Worm (Caenorhabditis elegans): ENCODE results near the gene pezo-1.
A peak's percentile ranks its signal among the peaks of the same experiment; 100 is the strongest.
"Not testable (repeated sequence)": the region's sequence is repeated elsewhere in the genome, so short reads cannot be mapped to it uniquely, and the experiment has no call there.

Gene pezo-1

ce11 chrIV:9312827-9313226 lies 53.5 kb downstream of the pezo-1 start, which contains the start of gene F49C12.7:
TSS of gene F49C12.7 (minus strand) at chrIV:9312927.
- not testable (repeated sequence) for TF ChIP-seq cebp-1 (GFP tag; IDR thresholded peaks at IDR 0.05); cebp-1 (tag; optimal IDR thresholded peaks at IDR 0.05); ztf-22 (GFP tag; optimal IDR thresholded peaks at IDR 0.05); rcor-1 (GFP tag; IDR thresholded peaks at IDR 0.05)

- TF ChIP-seq ceh-58 (GFP tag; IDR thresholded peaks at IDR 0.05): no peak
- TF ChIP-seq akir-1 (GFP tag; optimal IDR thresholded peaks at IDR 0.05): no peak
- TF ChIP-seq ama-1 (optimal IDR thresholded peaks at IDR 0.05): no peak
- no peak for TF ChIP-seq ama-1 (GFP tag; optimal IDR thresholded peaks at IDR 0.05)
- TF ChIP-seq B0035.1 (tag; optimal IDR thresholded peaks at IDR 0.05): no peak
- no peak for TF ChIP-seq K12H6.12 (tag; optimal IDR thresholded peaks at IDR 0.05)
- TF ChIP-seq ets-4 (GFP tag; optimal IDR thresholded peaks at IDR 0.05): peak; percentile 45
- TF ChIP-seq nhr-80 (tag; optimal IDR thresholded peaks at IDR 0.05): peak; percentile 73
These were observed 55.3 kb downstream of the pezo-1 start for ce11 chrIV:9310935-9311566.

- TF ChIP-seq nfya-2 (GFP tag; IDR thresholded peaks at IDR 0.05) (no peak), ztf-26 (tag; optimal IDR thresholded peaks at IDR 0.05) (no peak), madf-8 (GFP tag; conservative IDR thresholded peaks at IDR 0.05) (no peak), madf-3 (GFP tag; IDR thresholded peaks at IDR 0.05) (no peak), C06A6.2 (GFP tag; conservative IDR thresholded peaks at IDR 0.05) (no peak), lsy-27 (tag; optimal IDR thresholded peaks at IDR 0.05; ENCODE audit: borderline replicate concordance, insufficient read depth) (no peak), somi-1 (GFP tag; optimal IDR thresholded peaks at IDR 0.05) (no peak), ztf-3 (GFP tag; optimal IDR thresholded peaks at IDR 0.05) (no peak), K12H6.12 (tag; optimal IDR thresholded peaks at IDR 0.05) (no peak), F37B4.10 (GFP tag; IDR thresholded peaks at IDR 0.05) (no peak), egl-18 (GFP tag; IDR thresholded peaks at IDR 0.05) (no peak), ceh-91 (GFP tag; IDR thresholded peaks at IDR 0.05) (no peak), hmg-1.2 (GFP tag; IDR thresholded peaks at IDR 0.05) (no peak), mxl-1 (tag; optimal IDR thresholded peaks at IDR 0.05) (no peak), B0261.1 (tag; optimal IDR thresholded peaks at IDR 0.05) (no peak)
These were observed 57.3 kb downstream of the pezo-1 start, which contains the start of gene F49C12.6 for ce11 chrIV:9308975-9309374. TSS of gene F49C12.6 (minus strand) at chrIV:9309075.

- TF ChIP-seq Y95B8A.8 (GFP tag; IDR thresholded peaks at IDR 0.05) (no peak), madf-8 (GFP tag; conservative IDR thresholded peaks at IDR 0.05) (no peak), rpc-1 (optimal IDR thresholded peaks at IDR 0.05) (no peak), rpc-1 (tag; optimal IDR thresholded peaks at IDR 0.05) (no peak), unc-62 (GFP tag; optimal IDR thresholded peaks at IDR 0.05) (no peak), nhr-90 (tag; optimal IDR thresholded peaks at IDR 0.05) (no peak), F49E8.2 (tag; optimal IDR thresholded peaks at IDR 0.05; ENCODE audit: insufficient read depth) (no peak), rcor-1 (GFP tag; IDR thresholded peaks at IDR 0.05) (no peak), madf-6 (GFP tag; IDR thresholded peaks at IDR 0.05) (no peak), lin-40 (tag; optimal IDR thresholded peaks at IDR 0.05) (no peak), repo-1 (tag; optimal IDR thresholded peaks at IDR 0.05) (no peak), nfyb-1 (GFP tag; IDR thresholded peaks at IDR 0.05) (no peak), fkh-3 (tag; optimal IDR thresholded peaks at IDR 0.05) (no peak), die-1 (tag; optimal IDR thresholded peaks at IDR 0.05) (no peak), cebp-2 (GFP tag; IDR thresholded peaks at IDR 0.05) (no peak), ztf-3 (GFP tag; optimal IDR thresholded peaks at IDR 0.05) (no peak), hsf-1 (GFP tag; IDR thresholded peaks at IDR 0.05) (no peak)
These were observed 61.7 kb downstream of the pezo-1 start, which contains the start of gene F49C12.5 for ce11 chrIV:9304617-9305016. TSS of gene F49C12.5 (plus strand) at chrIV:9304917.
